Worm (Caenorhabditis elegans) whole organism, L4 larva: Measurements from ENCODE around the gene nhx-2.

Source experiments
- F10B5.3 ChIP-seq: sonication (generic microtip); optimal IDR thresholded peaks from 2 replicates; lab custom pipeline; 2016; ENCODE audit warnings: mild to moderate bottlenecking, missing genetic modification characterization, missing compliant biosample characterization
- R02D3.7 ChIP-seq: fragments of 150-350 bp; sonication (generic microtip); optimal IDR thresholded peaks from 3 replicates; lab custom pipeline; 2014; ENCODE audit warnings: missing biosample characterization, missing genetic modification characterization
- Y5F2A.4 ChIP-seq: fragments of 200-800 bp; sonication (Bioruptor generic); optimal IDR thresholded peaks from 2 replicates; lab custom pipeline; 2018; ENCODE audit warnings: mild to moderate bottlenecking, missing genetic modification characterization, missing compliant biosample characterization
- ZK337.2 ChIP-seq: fragments of 200-800 bp; sonication (Bioruptor generic); IDR thresholded peaks from 2 replicates; pipeline ENCODE4 v1.3.6; 2022; ENCODE audit warnings: missing genetic modification reagents, missing genetic modification characterization, missing compliant biosample characterization
- ZK546.5 ChIP-seq, 2 experiments: sonication (generic microtip); optimal IDR thresholded peaks; 2 replicates each; lab custom pipeline; 2017; ENCODE audit warnings: missing biosample characterization in 2 of 2, missing genetic modification characterization in 2 of 2
- aha-1 ChIP-seq: fragments of 150-350 bp; peaks from one replicate; lab custom pipeline; 2014; ENCODE audit warnings: missing biosample characterization, missing genetic modification characterization
- ama-1 ChIP-seq: fragments of 150-350 bp; optimal IDR thresholded peaks from 2 replicates; lab custom pipeline; 2014; ENCODE audit warnings: inconsistent platforms, mixed read lengths
- arid-1 ChIP-seq: fragments of 200-800 bp; sonication (Bioruptor generic); conservative IDR thresholded peaks from 2 replicates; pipeline ENCODE4 v1.3.6; 2022; ENCODE audit warnings: missing genetic modification reagents, missing genetic modification characterization, missing compliant biosample characterization
- attf-4 ChIP-seq: sonication (generic microtip); optimal IDR thresholded peaks from 3 replicates; lab custom pipeline; 2017; ENCODE audit warnings: missing biosample characterization, missing genetic modification characterization
- ceh-20 ChIP-seq: fragments of 200-800 bp; sonication (Bioruptor generic); IDR thresholded peaks from 2 replicates; pipeline ENCODE4 v1.3.6; 2022; ENCODE audit warnings: missing genetic modification reagents, missing genetic modification characterization, missing compliant biosample characterization
- ces-1 ChIP-seq: fragments of 150-350 bp; sonication (generic microtip); optimal IDR thresholded peaks from 4 replicates; lab custom pipeline; 2014; ENCODE audit warnings: missing biosample characterization, missing genetic modification reagents, missing genetic modification characterization
- daf-12 ChIP-seq: fragments of 150-350 bp; optimal IDR thresholded peaks from 2 replicates; lab custom pipeline; 2014; ENCODE audit warnings: missing biosample characterization, missing genetic modification reagents, missing genetic modification characterization
- daf-16 ChIP-seq, 3 experiments: sonication (generic microtip); optimal IDR thresholded peaks; 2 replicates each; lab custom pipeline; 2016 to 2017; ENCODE audit warnings: missing genetic modification characterization in 3 of 3, missing genetic modification reagents in 3 of 3, mild to moderate bottlenecking in 2 of 3, missing compliant biosample characterization in 2 of 3, missing biosample characterization in 1 of 3, moderate library complexity in 1 of 3
- daf-19 ChIP-seq: fragments of 200-800 bp; sonication (Bioruptor generic); conservative IDR thresholded peaks from 2 replicates; pipeline ENCODE4 v1.3.6; 2022; ENCODE audit warnings: missing genetic modification characterization, missing compliant biosample characterization
- daf-8 ChIP-seq: fragments of 200-800 bp; sonication (Bioruptor generic); IDR thresholded peaks from 2 replicates; pipeline ENCODE4 v1.3.6; 2022; ENCODE audit warnings: missing genetic modification characterization, missing compliant biosample characterization
- dpl-1 ChIP-seq: fragments of 150-350 bp; optimal IDR thresholded peaks from 2 replicates; lab custom pipeline; 2014; ENCODE audit warnings: missing biosample characterization, missing genetic modification reagents, missing genetic modification characterization
- egl-27 ChIP-seq: sonication (generic microtip); optimal IDR thresholded peaks from 3 replicates; lab custom pipeline; 2017; ENCODE audit warnings: missing biosample characterization, missing genetic modification reagents, missing genetic modification characterization
- egl-43 ChIP-seq: fragments of 200-800 bp; sonication (Bioruptor generic); IDR thresholded peaks from 2 replicates; pipeline ENCODE4 v1.3.6; 2022; ENCODE audit warnings: missing genetic modification reagents, missing genetic modification characterization, missing compliant biosample characterization
- fos-1 ChIP-seq: fragments of 150-350 bp; optimal IDR thresholded peaks from 2 replicates; lab custom pipeline; 2014; ENCODE audit warnings: missing biosample characterization, missing genetic modification characterization
- hif-1 ChIP-seq, 2 experiments: sonication (generic microtip); optimal IDR thresholded peaks; 2 replicates each; lab custom pipeline; 2016 to 2017; ENCODE audit warnings: missing compliant biosample characterization in 2 of 2, missing genetic modification characterization in 2 of 2, missing genetic modification reagents in 2 of 2, missing genotype in 2 of 2, mild to moderate bottlenecking in 1 of 2
- hlh-11 ChIP-seq: fragments of 200-800 bp; sonication (Bioruptor generic); optimal IDR thresholded peaks from 2 replicates; lab custom pipeline; 2018; ENCODE audit warnings: mild to moderate bottlenecking, missing genetic modification characterization, missing compliant biosample characterization
- hlh-30 ChIP-seq: sonication (generic microtip); optimal IDR thresholded peaks from 2 replicates; lab custom pipeline; 2017; ENCODE audit warnings: antibody characterized with exemption, mild to moderate bottlenecking, missing genetic modification characterization, missing compliant biosample characterization; ENCODE audit not compliant: insufficient read depth
- jun-1 ChIP-seq: fragments of 150-350 bp; optimal IDR thresholded peaks from 2 replicates; lab custom pipeline; 2014; ENCODE audit warnings: missing biosample characterization, missing genetic modification reagents, missing genetic modification characterization
- lin-13 ChIP-seq: fragments of 150-350 bp; optimal IDR thresholded peaks from 2 replicates; lab custom pipeline; 2014; ENCODE audit warnings: missing biosample characterization, missing genetic modification reagents, missing genetic modification characterization
- madf-5 ChIP-seq, 2 experiments: fragments of 200-800 bp; sonication (Bioruptor generic); IDR thresholded peaks; 2 replicates each; pipeline ENCODE4 v1.3.6; 2022; ENCODE audit warnings: missing compliant biosample characterization in 2 of 2, missing genetic modification characterization in 2 of 2
- mdl-1 ChIP-seq, 2 experiments: fragments of 150-350 bp in 1 of 2; sonication (generic microtip) in 1 of 2; optimal IDR thresholded peaks; 2 replicates each; lab custom pipeline; 2014 to 2017; ENCODE audit warnings: missing biosample characterization in 2 of 2, missing genetic modification characterization in 2 of 2
- mep-1 ChIP-seq: fragments of 150-350 bp; sonication (generic microtip); optimal IDR thresholded peaks from 3 replicates; lab custom pipeline; 2014; ENCODE audit warnings: missing biosample characterization, missing genetic modification characterization
- mes-2 ChIP-seq: sonication (generic microtip); optimal IDR thresholded peaks from 2 replicates; lab custom pipeline; 2016; ENCODE audit warnings: missing genotype, mild to moderate bottlenecking, missing genetic modification characterization, missing compliant biosample characterization; ENCODE audit not compliant: poor library complexity, severe bottlenecking
- mxl-2 ChIP-seq: fragments of 200-800 bp; sonication (Bioruptor generic); conservative IDR thresholded peaks from 2 replicates; pipeline ENCODE4 v1.3.6; 2022; ENCODE audit warnings: missing genetic modification reagents, missing genetic modification characterization, missing compliant biosample characterization
- mxl-3 ChIP-seq: fragments of 200-800 bp; sonication (Bioruptor generic); optimal IDR thresholded peaks from 2 replicates; lab custom pipeline; 2018; ENCODE audit warnings: mild to moderate bottlenecking, missing genetic modification characterization, missing compliant biosample characterization
- nhr-11 ChIP-seq: fragments of 150-350 bp; optimal IDR thresholded peaks from 2 replicates; lab custom pipeline; 2014; ENCODE audit warnings: missing biosample characterization, missing genetic modification characterization
- nhr-237 ChIP-seq: sonication (generic microtip); optimal IDR thresholded peaks from 2 replicates; lab custom pipeline; 2017; ENCODE audit warnings: missing biosample characterization, missing genetic modification characterization
- nhr-28 ChIP-seq: fragments of 150-350 bp; optimal IDR thresholded peaks from 2 replicates; lab custom pipeline; 2014; ENCODE audit warnings: missing biosample characterization, missing genetic modification characterization
- nhr-42 ChIP-seq: fragments of 200-800 bp; sonication (Bioruptor generic); IDR thresholded peaks from 2 replicates; pipeline ENCODE4 v1.3.6; 2022; ENCODE audit warnings: missing genetic modification characterization, missing compliant biosample characterization
- nhr-6 ChIP-seq: fragments of 150-350 bp; optimal IDR thresholded peaks from 2 replicates; lab custom pipeline; 2014; ENCODE audit warnings: missing biosample characterization, missing genetic modification characterization
- skn-1 ChIP-seq: fragments of 150-350 bp; optimal IDR thresholded peaks from 2 replicates; lab custom pipeline; 2014; ENCODE audit warnings: missing biosample characterization, missing genetic modification characterization
- spr-1 ChIP-seq: sonication (generic microtip); optimal IDR thresholded peaks from 2 replicates; lab custom pipeline; 2016; ENCODE audit warnings: mild to moderate bottlenecking, missing genetic modification characterization, missing compliant biosample characterization
- spr-3 ChIP-seq: fragments of 200-800 bp; sonication (Bioruptor generic); optimal IDR thresholded peaks from 2 replicates; lab custom pipeline; 2018; ENCODE audit warnings: mild to moderate bottlenecking, missing genetic modification characterization, missing compliant biosample characterization
- tra-1 ChIP-seq: fragments of 200-800 bp; sonication (Bioruptor generic); IDR thresholded peaks from 2 replicates; pipeline ENCODE4 v1.3.6; 2022; ENCODE audit warnings: missing genetic modification reagents, missing genetic modification characterization, missing compliant biosample characterization
- unc-130 ChIP-seq: sonication (generic microtip); optimal IDR thresholded peaks from 2 replicates; lab custom pipeline; 2016; ENCODE audit warnings: missing genetic modification reagents, missing genetic modification characterization, missing compliant biosample characterization
- unc-62 ChIP-seq, 3 experiments: fragments of 150-350 bp in 1 of 3; sonication (generic microtip); optimal IDR thresholded peaks in 2 of 3; peaks in 1 of 3; 1 replicate in 1 of 3; 2 replicates in 2 of 3; lab custom pipeline; 2014 to 2017; ENCODE audit warnings: missing biosample characterization in 3 of 3, missing genetic modification characterization in 3 of 3, missing genetic modification reagents in 3 of 3, missing genotype in 1 of 3
- vab-7 ChIP-seq: fragments of 200-800 bp; sonication (Bioruptor generic); IDR thresholded peaks from 2 replicates; pipeline ENCODE4 v1.3.6; 2022; ENCODE audit warnings: missing genetic modification reagents, missing genetic modification characterization, missing compliant biosample characterization
- zfp-3 ChIP-seq: fragments of 200-800 bp; sonication (Bioruptor generic); conservative IDR thresholded peaks from 2 replicates; pipeline ENCODE4 v1.3.6; 2022; ENCODE audit warnings: missing genetic modification reagents, missing genetic modification characterization, missing compliant biosample characterization
- zip-11 ChIP-seq: fragments of 200-800 bp; sonication (Bioruptor generic); IDR thresholded peaks from 2 replicates; pipeline ENCODE4 v1.3.6; 2022; ENCODE audit warnings: missing genetic modification characterization, missing compliant biosample characterization

nhx-2 gene

DNA sequence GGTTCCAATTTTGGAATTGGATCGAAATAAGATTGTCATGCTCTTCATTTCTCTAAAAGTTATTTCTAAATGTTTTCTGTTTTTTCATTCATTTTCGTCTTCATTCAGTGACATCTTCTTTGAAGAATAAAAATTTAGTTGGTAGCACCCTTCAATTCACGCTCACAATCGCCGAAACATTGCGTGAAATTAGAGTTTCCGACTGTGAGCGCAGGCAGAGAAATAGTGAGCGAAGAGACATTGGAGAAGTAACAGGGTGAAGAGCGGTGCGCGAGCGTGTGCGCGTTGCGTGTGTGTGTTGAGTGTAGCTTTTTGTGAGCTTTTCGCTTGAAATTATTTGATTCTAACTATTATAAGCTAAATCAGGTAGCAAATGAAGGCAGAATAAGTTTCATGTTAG is 24.3 kb downstream of the nhx-2 start (continued):
- no peak for TF ChIP-seq ZK337.2 (GFP tag; lab: Robert Waterston, UW)
- TF ChIP-seq arid-1 (GFP tag; lab: Robert Waterston, UW): no peak
- TF ChIP-seq jun-1: no peak
- TF ChIP-seq egl-43 (GFP tag; lab: Robert Waterston, UW): no peak
- no peak for TF ChIP-seq ceh-20
- TF ChIP-seq nhr-11 (tag; lab: Kevin White, UChicago): no peak
- TF ChIP-seq skn-1 (tag; lab: Kevin White, UChicago): no peak
- TF ChIP-seq nhr-28: peak; percentile 57
- peak; percentile 50 for TF ChIP-seq hlh-11
- no peak for TF ChIP-seq unc-130 (GFP tag; lab: Kevin White, UChicago)
- TF ChIP-seq daf-12 (tag; lab: Kevin White, UChicago): no peak
- no peak for TF ChIP-seq vab-7 (GFP tag; lab: Robert Waterston, UW)
- peak in 1 of 2 experiments; percentile 34 for TF ChIP-seq mdl-1 (tag; optimal IDR thresholded peaks at IDR 0.05; lab: Kevin White, UChicago)
- no peak for TF ChIP-seq daf-19 (GFP tag; lab: Robert Waterston, UW)
- no peak for TF ChIP-seq ama-1 (lab: Kevin White, UChicago)
- TF ChIP-seq hif-1 (tag; optimal IDR thresholded peaks at IDR 0.05; lab: Kevin White, UChicago): peak in 1 of 2 experiments; percentile 11

DNA sequence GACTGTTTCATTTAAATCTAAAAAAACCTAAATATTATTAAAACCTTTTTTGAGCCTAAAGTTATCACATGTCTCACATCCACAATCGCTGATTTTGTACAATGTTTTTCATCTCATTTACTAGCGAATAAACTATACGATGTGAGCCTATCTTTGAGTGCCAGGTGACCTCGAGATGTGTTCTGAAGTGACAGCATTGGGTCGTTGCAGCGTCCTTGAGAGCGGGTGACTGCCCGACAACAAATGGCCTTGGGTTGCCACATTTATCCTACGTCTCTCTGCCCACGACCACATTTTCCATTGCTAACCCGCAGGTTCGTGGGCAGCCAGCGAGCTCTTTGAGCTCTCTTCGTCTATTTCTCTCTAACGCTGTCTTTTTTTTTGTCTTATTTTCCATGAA is 26.8 kb downstream of the nhx-2 start, which contains the start of gene lir-2:
Gene lir-2, plus strand, starts transcription at position 301 of the 400 bp plus-strand sequence.
- TF ChIP-seq mes-2 (no peak), egl-27 (tag; lab: Kevin White, UChicago) (no peak), nhr-42 (GFP tag; lab: Robert Waterston, UW) (no peak), mep-1 (tag; lab: Kevin White, UChicago) (peak; percentile 17), hlh-30 (tag; lab: Kevin White, UChicago) (peak; percentile 17), aha-1 (tag; lab: Kevin White, UChicago) (no peak), ZK546.5 (tag; optimal IDR thresholded peaks at IDR 0.05; lab: Kevin White, UChicago) (no peak), ces-1 (no peak)

DNA sequence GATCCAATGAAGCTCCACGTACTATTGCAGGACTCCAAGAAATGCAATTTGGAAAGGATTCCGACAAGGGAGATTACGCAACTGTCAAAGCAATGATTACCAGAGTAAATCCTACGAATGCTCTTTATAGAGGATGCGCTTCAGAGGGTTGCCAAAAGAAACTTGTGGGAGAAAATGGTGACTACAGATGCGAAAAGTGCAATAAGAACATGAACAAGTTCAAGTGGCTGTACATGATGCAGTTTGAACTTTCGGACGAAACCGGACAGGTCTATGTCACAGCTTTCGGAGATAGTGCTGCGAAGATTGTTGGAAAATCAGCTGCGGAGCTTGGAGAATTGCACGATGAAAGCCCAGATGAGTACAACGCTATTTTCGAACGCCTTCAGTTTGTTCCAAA is 27.4 kb downstream of the nhx-2 start:
- TF ChIP-seq aha-1 (tag; lab: Kevin White, UChicago) (peak; percentile 88), unc-62 (GFP tag; optimal IDR thresholded peaks at IDR 0.05 in 1 of 2; lab: Kevin White, UChicago) (peak in 1 of 2 experiments; percentile 95), unc-62 (tag; optimal IDR thresholded peaks at IDR 0.05; lab: Kevin White, UChicago) (no peak), F10B5.3 (tag; lab: Kevin White, UChicago) (no peak), tra-1 (no peak)

DNA sequence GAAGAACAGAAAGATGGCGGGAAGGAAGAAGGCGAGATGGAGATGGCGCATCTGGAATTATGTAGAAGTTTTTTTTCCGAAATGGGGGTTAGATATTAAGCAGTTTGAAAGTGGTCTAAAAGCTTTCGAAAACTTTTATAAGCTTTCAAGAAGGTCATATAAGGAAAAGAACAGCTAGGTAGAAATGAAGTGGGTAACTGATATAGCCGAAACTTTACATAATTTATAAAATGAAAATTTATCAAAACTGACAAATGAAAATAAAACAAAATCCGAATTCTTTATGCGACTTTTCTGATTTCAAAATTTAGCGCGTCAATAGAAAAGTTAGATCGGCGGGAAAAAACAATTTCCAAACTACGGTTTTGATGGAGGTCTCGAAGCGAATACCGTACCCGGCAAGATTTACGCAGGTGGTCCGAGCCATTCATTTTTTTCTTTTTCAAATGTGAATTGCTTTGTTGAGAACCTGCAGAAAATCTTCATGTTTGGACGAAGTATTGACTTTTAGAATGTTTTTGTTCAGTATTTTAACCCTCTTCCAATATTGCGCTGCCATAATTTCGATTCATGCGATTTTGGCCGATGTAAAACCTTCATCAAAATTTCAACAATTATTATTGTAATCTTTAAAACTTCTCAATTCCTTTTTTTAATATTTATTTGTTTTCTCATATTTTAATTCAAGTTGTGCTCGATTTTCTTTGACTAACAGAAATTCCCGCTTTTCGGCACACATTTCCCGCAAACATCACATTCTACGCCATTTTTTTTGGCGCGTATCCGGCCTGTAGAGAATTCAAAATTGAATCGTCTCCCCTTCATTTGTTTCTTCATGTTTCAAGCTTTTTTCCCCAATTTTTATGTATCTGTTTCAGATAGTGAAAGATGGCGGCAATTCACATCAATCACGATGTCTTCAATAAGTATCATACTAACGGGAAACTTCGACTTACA is 29.8 kb downstream of the nhx-2 start, which contains the start of the genes F18A1.7 and rpa-1:
Gene F18A1.7, minus strand, starts transcription at position 51 of the 957 bp plus-strand sequence.
Gene rpa-1, plus strand, starts transcription at position 879 of the 957 bp plus-strand sequence.
- TF ChIP-seq daf-12 (tag; lab: Kevin White, UChicago) (no peak), nhr-237 (tag; lab: Kevin White, UChicago) (no peak), nhr-6 (tag; lab: Kevin White, UChicago) (no peak), dpl-1 (peak; percentile 73), aha-1 (tag; lab: Kevin White, UChicago) (peak; percentile 88), R02D3.7 (peak; percentile 58), spr-3 (GFP tag; lab: Kevin White, UChicago) (no peak), attf-4 (tag; lab: Kevin White, UChicago) (no peak), madf-5 (GFP tag; IDR thresholded peaks at IDR 0.05; lab: Robert Waterston, UW) (no peak), mdl-1 (tag; optimal IDR thresholded peaks at IDR 0.05; lab: Kevin White, UChicago) (no peak), zfp-3 (no peak), zip-11 (GFP tag; lab: Robert Waterston, UW) (no peak), fos-1 (tag; lab: Kevin White, UChicago) (no peak), Y5F2A.4 (GFP tag; lab: Kevin White, UChicago) (no peak), lin-13 (GFP tag; lab: Kevin White, UChicago) (no peak), mxl-2 (GFP tag; lab: Robert Waterston, UW) (no peak), mxl-3 (no peak), spr-1 (no peak), daf-8 (GFP tag; lab: Robert Waterston, UW) (no peak), daf-16 (GFP tag; optimal IDR thresholded peaks at IDR 0.05; lab: Kevin White, UChicago) (no peak), daf-16 (tag; optimal IDR thresholded peaks at IDR 0.05; lab: Kevin White, UChicago) (no peak), egl-27 (tag; lab: Kevin White, UChicago) (no peak)
